Fruit fly (Drosophila melanogaster): ENCODE data around the gene Mis12.

Gene Mis12

DNA sequence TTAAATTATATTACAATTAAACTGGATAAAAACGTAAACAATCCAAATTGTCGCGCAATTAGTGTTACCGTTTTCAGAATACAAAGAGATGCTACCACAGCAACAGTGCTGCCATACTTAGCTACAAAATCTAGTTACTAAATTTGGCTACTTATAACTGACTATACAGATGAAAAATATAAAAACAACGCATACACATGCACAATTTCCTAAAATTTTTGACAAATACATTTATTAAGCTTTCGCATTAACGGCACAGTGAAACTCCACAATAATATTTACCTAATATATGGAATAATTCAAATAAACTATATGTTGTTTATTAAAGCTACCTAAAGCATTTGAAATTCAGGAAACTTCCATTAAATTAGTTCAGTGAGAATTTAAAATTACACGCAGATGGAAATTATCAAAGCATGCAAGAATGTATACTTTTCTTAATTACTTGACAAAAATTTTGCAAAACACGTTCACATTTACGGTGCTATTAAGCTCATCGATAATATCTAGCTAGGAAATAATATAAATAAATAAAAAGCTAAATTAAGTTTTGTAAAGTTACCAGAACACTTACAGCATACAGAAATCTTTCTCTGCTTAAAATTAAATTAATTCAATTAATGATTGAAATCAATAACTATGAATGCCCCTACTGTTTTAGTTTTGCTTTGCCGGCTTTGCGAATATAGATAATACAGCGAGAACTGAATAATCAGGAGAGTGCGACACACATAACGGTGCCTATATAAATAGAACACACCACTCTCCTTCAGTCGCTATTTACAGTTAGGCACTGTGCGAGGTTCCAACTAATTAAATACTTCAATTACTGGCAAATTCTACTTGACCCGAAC is at the start of gene Mis12, which contains the start of gene CG9953:
Gene Mis12, minus strand, starts transcription at position 88 of the 854 bp plus-strand sequence.
Gene CG9953, plus strand, starts transcription at position 698 of the 854 bp plus-strand sequence.
- peak; percentile 19 for TF ChIP-seq CG10669 (GFP tag; optimal IDR thresholded peaks at IDR 0.05)
- no peak for TF ChIP-seq CG8319 (GFP tag; optimal IDR thresholded peaks at IDR 0.05)
- TF ChIP-seq Blimp-1 (GFP tag; optimal IDR thresholded peaks at IDR 0.05): no peak
- peak; percentile 40 for TF ChIP-seq CG8632 (GFP tag; optimal IDR thresholded peaks at IDR 0.05)
- peak; percentile 61 for TF ChIP-seq CG15336 (GFP tag; IDR thresholded peaks at IDR 0.05)
- TF ChIP-seq CG6163 (GFP tag; IDR thresholded peaks at IDR 0.05): peak; percentile 74
- TF ChIP-seq CG7368 (GFP tag; optimal IDR thresholded peaks at IDR 0.05): no peak
- no peak for TF ChIP-seq ss (GFP tag; optimal IDR thresholded peaks at IDR 0.05)
- TF ChIP-seq Ets21C (GFP tag; optimal IDR thresholded peaks at IDR 0.05): no peak
- TF ChIP-seq net (GFP tag; optimal IDR thresholded peaks at IDR 0.05): peak; percentile 18
- peak; percentile 55 for TF ChIP-seq pdm3 (GFP tag; optimal IDR thresholded peaks at IDR 0.05)
- peak; percentile 23 for TF ChIP-seq cyc (GFP tag; optimal IDR thresholded peaks at IDR 0.05)
- no peak for TF ChIP-seq Smox (GFP tag; optimal IDR thresholded peaks at IDR 0.05)
- TF ChIP-seq Met (GFP tag; optimal IDR thresholded peaks at IDR 0.05): no peak
- TF ChIP-seq Eip78C (GFP tag): peak; percentile 86
- peak; percentile 80 for TF ChIP-seq eg (GFP tag; IDR thresholded peaks at IDR 0.05)
- no peak for TF ChIP-seq dsx (GFP tag; optimal IDR thresholded peaks at IDR 0.05; ENCODE audit: poor library complexity, severe bottlenecking)
- TF ChIP-seq fd59A (GFP tag; optimal IDR thresholded peaks at IDR 0.05): no peak
- no peak for TF ChIP-seq CG11294 (GFP tag; IDR thresholded peaks at IDR 0.05)
- peak; percentile 31 for TF ChIP-seq CG6808 (GFP tag; optimal IDR thresholded peaks at IDR 0.05)
- peak; percentile 37 for TF ChIP-seq Sox14 (GFP tag; optimal IDR thresholded peaks at IDR 0.05)
- TF ChIP-seq svp (GFP tag): peak; percentile 80
- TF ChIP-seq CG3032 (tag; optimal IDR thresholded peaks at IDR 0.05): peak; percentile 25
- no peak for TF ChIP-seq Sox102F (GFP tag; optimal IDR thresholded peaks at IDR 0.05)
- peak; percentile 42 for TF ChIP-seq CG31627 (GFP tag; optimal IDR thresholded peaks at IDR 0.05)
- no peak for TF ChIP-seq vri (GFP tag; optimal IDR thresholded peaks at IDR 0.05)
- no peak; the same call in 2 of the 3 replicates for TF ChIP-seq CG8119 (GFP tag; IDR thresholded peaks at IDR 0.05)
- TF ChIP-seq CG6276 (GFP tag; optimal IDR thresholded peaks at IDR 0.05): peak; percentile 24
- TF ChIP-seq CG32006 (GFP tag; optimal IDR thresholded peaks at IDR 0.05): peak; percentile 67
- no peak for TF ChIP-seq CG9139 (GFP tag; optimal IDR thresholded peaks at IDR 0.05)
- peak; percentile 32 for TF ChIP-seq OdsH (GFP tag; optimal IDR thresholded peaks at IDR 0.05)
- TF ChIP-seq lz (GFP tag; optimal IDR thresholded peaks at IDR 0.05): peak; percentile 48
- TF ChIP-seq Lpt (GFP tag; optimal IDR thresholded peaks at IDR 0.05): no peak
- TF ChIP-seq CG10631 (GFP tag; optimal IDR thresholded peaks at IDR 0.05): peak; percentile 44
- peak; percentile 55 for TF ChIP-seq CG4318 (GFP tag; optimal IDR thresholded peaks at IDR 0.05)
- no peak for TF ChIP-seq CG1621 (tag; optimal IDR thresholded peaks at IDR 0.05)
- TF ChIP-seq esn (GFP tag; optimal IDR thresholded peaks at IDR 0.05): peak; percentile 63
- peak; percentile 14 for TF ChIP-seq CG11902 (GFP tag; optimal IDR thresholded peaks at IDR 0.05)
- no peak for TF ChIP-seq spab (GFP tag; optimal IDR thresholded peaks at IDR 0.05)
- peak; percentile 27 for TF ChIP-seq Ets96B (tag; optimal IDR thresholded peaks at IDR 0.05)
- TF ChIP-seq Hr39 (GFP tag; optimal IDR thresholded peaks at IDR 0.05): peak; percentile 24
- TF ChIP-seq acj6 (GFP tag; optimal IDR thresholded peaks at IDR 0.05): peak; percentile 32
- TF ChIP-seq CG6854 (GFP tag; optimal IDR thresholded peaks at IDR 0.05): no peak
- TF ChIP-seq CG11762 (GFP tag; optimal IDR thresholded peaks at IDR 0.05; ENCODE audit: insufficient read depth): no peak
- peak; percentile 23 for TF ChIP-seq CG6792 (GFP tag; optimal IDR thresholded peaks at IDR 0.05)
- no peak for TF ChIP-seq fd85E (GFP tag; optimal IDR thresholded peaks at IDR 0.05)
- peak; percentile 13 for TF ChIP-seq topi (GFP tag; optimal IDR thresholded peaks at IDR 0.05)
- no peak for TF ChIP-seq Hr38 (GFP tag; optimal IDR thresholded peaks at IDR 0.05)
- TF ChIP-seq achi (GFP tag; optimal IDR thresholded peaks at IDR 0.05): peak; percentile 48
- no peak for TF ChIP-seq salr (GFP tag; optimal IDR thresholded peaks at IDR 0.05)

Data from whole organism, prepupa.